Worm (Caenorhabditis elegans) whole organism, L3 larva: Measurements from ENCODE around the gene B0454.6.

Experiments
- aly-2 ChIP-seq: fragments of 150-350 bp; optimal IDR thresholded peaks from 2 replicates; lab custom pipeline; 2014; ENCODE audit warnings: missing biosample characterization, missing genetic modification characterization
- ceh-16 ChIP-seq: sonication (generic microtip); optimal IDR thresholded peaks from 2 replicates; lab custom pipeline; 2017; ENCODE audit warnings: missing biosample characterization, missing genetic modification characterization
- elt-2 ChIP-seq: sonication (generic microtip); optimal IDR thresholded peaks from 2 replicates; lab custom pipeline; 2016; ENCODE audit warnings: missing genetic modification reagents, mild to moderate bottlenecking, missing genetic modification characterization, missing compliant biosample characterization
- elt-3 ChIP-seq, 3 experiments: fragments of 150-350 bp in 1 of 3; sonication (generic microtip) in 2 of 3; optimal IDR thresholded peaks; 2 replicates in 2 of 3; 4 replicates in 1 of 3; lab custom pipeline; 2014 to 2017; ENCODE audit warnings: missing biosample characterization in 3 of 3, missing genetic modification characterization in 3 of 3
- fkh-10 ChIP-seq: sonication (generic microtip); optimal IDR thresholded peaks from 2 replicates; lab custom pipeline; 2017; ENCODE audit warnings: missing biosample characterization, missing genetic modification reagents, missing genetic modification characterization
- jun-1 ChIP-seq: fragments of 150-350 bp; optimal IDR thresholded peaks from 2 replicates; lab custom pipeline; 2014; ENCODE audit warnings: missing biosample characterization, missing genetic modification reagents, missing genetic modification characterization
- nfya-1 ChIP-seq: sonication (generic microtip); optimal IDR thresholded peaks from 2 replicates; lab custom pipeline; 2017; ENCODE audit warnings: missing genetic modification characterization, mild to moderate bottlenecking, missing compliant biosample characterization, antibody characterized with exemption, moderate library complexity; ENCODE audit not compliant: insufficient read depth
- snpc-4 ChIP-seq: fragments of 150-350 bp; optimal IDR thresholded peaks from 2 replicates; lab custom pipeline; 2014; ENCODE audit warnings: missing biosample characterization, missing genetic modification characterization
- tbx-2 ChIP-seq: sonication (generic microtip); optimal IDR thresholded peaks from 2 replicates; lab custom pipeline; 2016; ENCODE audit warnings: mild to moderate bottlenecking, missing genetic modification characterization, missing compliant biosample characterization
- unc-39 ChIP-seq: sonication (generic microtip); optimal IDR thresholded peaks from 4 replicates; lab custom pipeline; 2017; ENCODE audit warnings: missing biosample characterization, missing genetic modification characterization
- ztf-11 ChIP-seq: fragments of 150-350 bp; optimal IDR thresholded peaks from 2 replicates; lab custom pipeline; 2014; ENCODE audit warnings: missing biosample characterization, missing genetic modification characterization
- ztf-4 ChIP-seq: fragments of 150-350 bp; optimal IDR thresholded peaks from 2 replicates; lab custom pipeline; 2014; ENCODE audit warnings: missing biosample characterization, missing genetic modification characterization

DNA sequence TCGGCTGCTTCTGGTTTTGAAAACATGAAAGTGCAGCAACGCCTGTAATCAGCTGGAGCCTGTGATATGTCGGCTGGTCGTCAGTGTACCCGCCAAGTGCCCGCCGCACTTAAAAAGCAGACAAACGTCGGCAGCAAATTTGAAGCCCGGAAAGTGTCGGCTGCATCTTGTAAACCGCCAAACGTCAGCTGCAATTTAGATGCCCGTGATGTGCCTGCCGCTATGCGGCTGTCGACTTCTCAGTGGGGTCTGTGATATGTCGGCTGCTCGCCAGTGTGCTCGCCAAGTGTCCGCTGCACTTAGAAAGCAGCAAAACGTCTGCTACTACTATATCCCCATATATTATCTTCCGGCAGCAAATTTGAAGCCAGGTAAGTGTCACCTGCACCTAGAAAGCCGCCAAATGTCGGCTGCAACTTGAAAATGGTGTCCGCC, 45.4 kb upstream of the B0454.6 start:
- no peak for TF ChIP-seq fkh-10
- TF ChIP-seq unc-39 (tag; lab: Kevin White, UChicago) = no peak
- no peak for TF ChIP-seq elt-3 (tag; optimal IDR thresholded peaks at IDR 0.05; lab: Kevin White, UChicago)
- no peak for TF ChIP-seq ztf-4 (tag; lab: Kevin White, UChicago)
- no peak for TF ChIP-seq ceh-16 (tag; lab: Kevin White, UChicago)
- no peak for TF ChIP-seq nfya-1 (tag; lab: Kevin White, UChicago)
- no peak for TF ChIP-seq aly-2
- TF ChIP-seq elt-2 = no peak
- peak; percentile 24 for TF ChIP-seq snpc-4 (tag; lab: Kevin White, UChicago)
- no peak for TF ChIP-seq jun-1
- TF ChIP-seq ztf-11 = no peak
- no peak for TF ChIP-seq tbx-2
